Worm (Caenorhabditis elegans) whole organism, late embryonic: ENCODE data around the gene Y7A5A.2.

ENCODE experiments used
- T23F11.4 ChIP-seq: fragments of 200-800 bp; sonication (Bioruptor generic); optimal IDR thresholded peaks from 2 replicates; lab custom pipeline; 2018; ENCODE audit warnings: mild to moderate bottlenecking, missing genetic modification characterization, missing compliant biosample characterization
- ceh-14 ChIP-seq: sonication (generic microtip); optimal IDR thresholded peaks from 2 replicates; lab custom pipeline; 2016; ENCODE audit warnings: missing genotype, missing genetic modification characterization, missing compliant biosample characterization
- ceh-31 ChIP-seq: sonication (generic microtip); optimal IDR thresholded peaks from 2 replicates; lab custom pipeline; 2016; ENCODE audit warnings: missing genetic modification characterization, missing compliant biosample characterization
- ceh-34 ChIP-seq: sonication (generic microtip); optimal IDR thresholded peaks from 2 replicates; lab custom pipeline; 2016; ENCODE audit warnings: mild to moderate bottlenecking, missing genetic modification characterization, missing compliant biosample characterization
- dmd-4 ChIP-seq: sonication (generic microtip); optimal IDR thresholded peaks from 2 replicates; lab custom pipeline; 2016; ENCODE audit warnings: borderline replicate concordance, missing genetic modification characterization, missing compliant biosample characterization
- dve-1 ChIP-seq: sonication (generic microtip); optimal IDR thresholded peaks from 2 replicates; lab custom pipeline; 2017; ENCODE audit warnings: antibody characterized with exemption, mild to moderate bottlenecking, missing genetic modification characterization, missing compliant biosample characterization
- hlh-30 ChIP-seq: sonication (generic microtip); optimal IDR thresholded peaks from 2 replicates; lab custom pipeline; 2017; ENCODE audit warnings: antibody characterized with exemption, missing genetic modification characterization, missing compliant biosample characterization; ENCODE audit not compliant: insufficient read depth
- lim-6 ChIP-seq: sonication (generic microtip); optimal IDR thresholded peaks from 2 replicates; lab custom pipeline; 2016; ENCODE audit warnings: missing genetic modification characterization, missing compliant biosample characterization
- nhr-11 ChIP-seq: fragments of 150-350 bp; optimal IDR thresholded peaks from 2 replicates; lab custom pipeline; 2014; ENCODE audit warnings: missing biosample characterization, missing genetic modification characterization
- sox-4 ChIP-seq: sonication (generic microtip); optimal IDR thresholded peaks from 2 replicates; lab custom pipeline; 2017; ENCODE audit warnings: mild to moderate bottlenecking, missing genetic modification characterization, inconsistent platforms, missing compliant biosample characterization
- unc-55 ChIP-seq: sonication (generic microtip); optimal IDR thresholded peaks from 2 replicates; lab custom pipeline; 2017; ENCODE audit warnings: missing biosample characterization, missing genetic modification reagents, missing genetic modification characterization

ce11 chrX:15742310-15742709, 30.2 kb downstream of the Y7A5A.2 start, which contains the start of gene nhr-255:
- TF ChIP-seq lim-6 (tag; lab: Kevin White, UChicago), result no peak
- TF ChIP-seq ceh-14 (tag; lab: Kevin White, UChicago), result no peak
- TF ChIP-seq dmd-4 (tag; lab: Kevin White, UChicago), result no peak
- no peak for TF ChIP-seq nhr-11 (tag; lab: Kevin White, UChicago)
- no peak for TF ChIP-seq hlh-30 (tag; lab: Kevin White, UChicago)
- TF ChIP-seq sox-4, result no peak
- TF ChIP-seq T23F11.4 (GFP tag; lab: Kevin White, UChicago), result no peak
- no peak for TF ChIP-seq ceh-34
- TF ChIP-seq unc-55 (GFP tag; lab: Kevin White, UChicago), result no peak
- TF ChIP-seq dve-1 (tag; lab: Kevin White, UChicago), result no peak
- no peak for TF ChIP-seq ceh-31 (tag; lab: Kevin White, UChicago)
